Worm (Caenorhabditis elegans): ENCODE results near the gene plpp-1.1.

- TF ChIP-seq set-16 (GFP tag; IDR thresholded peaks at IDR 0.05), result no peak
- TF ChIP-seq snpc-4 (tag; optimal IDR thresholded peaks at IDR 0.05), result no peak
- TF ChIP-seq nhr-76 (tag; optimal IDR thresholded peaks at IDR 0.05), result no peak
- TF ChIP-seq ceh-20 (GFP tag; IDR thresholded peaks at IDR 0.05), result no peak
- no peak for TF ChIP-seq nhr-25 (tag; optimal IDR thresholded peaks at IDR 0.05; ENCODE audit: borderline replicate concordance, insufficient read depth)
- TF ChIP-seq pha-4 (GFP tag; IDR thresholded peaks at IDR 0.05), result no peak
- TF ChIP-seq pha-4 (tag; optimal IDR thresholded peaks at IDR 0.05), result no peak
- no peak for TF ChIP-seq nhr-11 (tag; optimal IDR thresholded peaks at IDR 0.05)
These were observed 19.6 kb upstream of the plpp-1.1 start for ce11 chrII:3947404-3947803.
